Worm (Caenorhabditis elegans) whole organism, L4 larva: ENCODE data around the gene moa-1.

Experiments
- D1046.2 ChIP-seq: fragments of 200-800 bp; sonication (Bioruptor generic); IDR thresholded peaks from 2 replicates; pipeline ENCODE4 v1.3.6; 2022; ENCODE audit warnings: missing genetic modification characterization, missing compliant biosample characterization
- Y5F2A.4 ChIP-seq: fragments of 200-800 bp; sonication (Bioruptor generic); optimal IDR thresholded peaks from 2 replicates; lab custom pipeline; 2018; ENCODE audit warnings: mild to moderate bottlenecking, missing genetic modification characterization, missing compliant biosample characterization
- Y75B8A.6 ChIP-seq: fragments of 200-800 bp; sonication (Bioruptor generic); IDR thresholded peaks from 2 replicates; pipeline ENCODE4 v1.3.6; 2022; ENCODE audit warnings: missing genetic modification reagents, missing genetic modification characterization, missing compliant biosample characterization
- aha-1 ChIP-seq: fragments of 150-350 bp; peaks from one replicate; lab custom pipeline; 2014; ENCODE audit warnings: missing biosample characterization, missing genetic modification characterization
- ceh-20 ChIP-seq: fragments of 200-800 bp; sonication (Bioruptor generic); IDR thresholded peaks from 2 replicates; pipeline ENCODE4 v1.3.6; 2022; ENCODE audit warnings: missing genetic modification reagents, missing genetic modification characterization, missing compliant biosample characterization
- ceh-28 ChIP-seq: fragments of 150-350 bp; optimal IDR thresholded peaks from 2 replicates; lab custom pipeline; 2014; ENCODE audit warnings: missing biosample characterization, missing genetic modification reagents, missing genetic modification characterization
- daf-19 ChIP-seq: fragments of 200-800 bp; sonication (Bioruptor generic); conservative IDR thresholded peaks from 2 replicates; pipeline ENCODE4 v1.3.6; 2022; ENCODE audit warnings: missing genetic modification characterization, missing compliant biosample characterization
- dmd-6 ChIP-seq: fragments of 200-800 bp; sonication (Bioruptor generic); IDR thresholded peaks from 2 replicates; pipeline ENCODE4 v1.3.6; 2022; ENCODE audit warnings: missing genetic modification reagents, missing genetic modification characterization, missing compliant biosample characterization
- dmd-8 ChIP-seq: fragments of 200-800 bp; sonication (Bioruptor generic); IDR thresholded peaks from 2 replicates; pipeline ENCODE4 v1.3.6; 2022; ENCODE audit warnings: missing genetic modification characterization, missing compliant biosample characterization
- dpl-1 ChIP-seq: fragments of 150-350 bp; optimal IDR thresholded peaks from 2 replicates; lab custom pipeline; 2014; ENCODE audit warnings: missing biosample characterization, missing genetic modification reagents, missing genetic modification characterization
- dve-1 ChIP-seq: sonication (generic microtip); optimal IDR thresholded peaks from 2 replicates; lab custom pipeline; 2017; ENCODE audit warnings: antibody characterized with exemption, mild to moderate bottlenecking, missing genetic modification characterization, missing compliant biosample characterization; ENCODE audit not compliant: insufficient read depth
- egl-27 ChIP-seq: sonication (generic microtip); optimal IDR thresholded peaks from 3 replicates; lab custom pipeline; 2017; ENCODE audit warnings: missing biosample characterization, missing genetic modification reagents, missing genetic modification characterization
- egl-43 ChIP-seq: fragments of 200-800 bp; sonication (Bioruptor generic); IDR thresholded peaks from 2 replicates; pipeline ENCODE4 v1.3.6; 2022; ENCODE audit warnings: missing genetic modification reagents, missing genetic modification characterization, missing compliant biosample characterization
- fkh-10 ChIP-seq: fragments of 150-350 bp; optimal IDR thresholded peaks from 2 replicates; lab custom pipeline; 2014; ENCODE audit warnings: missing biosample characterization, missing genetic modification reagents, missing genetic modification characterization
- gei-8 ChIP-seq: fragments of 200-800 bp; sonication (Bioruptor generic); optimal IDR thresholded peaks from 2 replicates; lab custom pipeline; 2018; ENCODE audit warnings: mild to moderate bottlenecking, missing genetic modification characterization, missing compliant biosample characterization
- hlh-11 ChIP-seq: fragments of 200-800 bp; sonication (Bioruptor generic); optimal IDR thresholded peaks from 2 replicates; lab custom pipeline; 2018; ENCODE audit warnings: mild to moderate bottlenecking, missing genetic modification characterization, missing compliant biosample characterization
- hlh-30 ChIP-seq: sonication (generic microtip); optimal IDR thresholded peaks from 2 replicates; lab custom pipeline; 2017; ENCODE audit warnings: antibody characterized with exemption, mild to moderate bottlenecking, missing genetic modification characterization, missing compliant biosample characterization; ENCODE audit not compliant: insufficient read depth
- lim-7 ChIP-seq: fragments of 200-800 bp; sonication (Bioruptor generic); IDR thresholded peaks from 2 replicates; pipeline ENCODE4 v1.3.6; 2022; ENCODE audit warnings: missing genetic modification characterization, missing compliant biosample characterization
- lin-15B ChIP-seq: fragments of 150-350 bp; sonication (generic microtip); optimal IDR thresholded peaks from 3 replicates; lab custom pipeline; 2014; ENCODE audit warnings: missing biosample characterization, missing genetic modification characterization
- lin-38 ChIP-seq: fragments of 200-800 bp; sonication (Bioruptor generic); IDR thresholded peaks from 2 replicates; pipeline ENCODE4 v1.3.6; 2022; ENCODE audit warnings: missing genetic modification reagents, missing genetic modification characterization, missing compliant biosample characterization
- lir-3 ChIP-seq: sonication (generic microtip); optimal IDR thresholded peaks from 2 replicates; lab custom pipeline; 2016; ENCODE audit warnings: mild to moderate bottlenecking, missing genetic modification characterization, missing compliant biosample characterization
- madf-9 ChIP-seq: fragments of 200-800 bp; sonication (Bioruptor generic); conservative IDR thresholded peaks from 2 replicates; pipeline ENCODE4 v1.3.6; 2022; ENCODE audit warnings: missing genetic modification reagents, missing genetic modification characterization, missing compliant biosample characterization
- mes-2 ChIP-seq: sonication (generic microtip); optimal IDR thresholded peaks from 2 replicates; lab custom pipeline; 2016; ENCODE audit warnings: missing genotype, mild to moderate bottlenecking, missing genetic modification characterization, missing compliant biosample characterization; ENCODE audit not compliant: poor library complexity, severe bottlenecking
- mxl-3 ChIP-seq: fragments of 200-800 bp; sonication (Bioruptor generic); optimal IDR thresholded peaks from 2 replicates; lab custom pipeline; 2018; ENCODE audit warnings: mild to moderate bottlenecking, missing genetic modification characterization, missing compliant biosample characterization
- nhr-10 ChIP-seq: fragments of 150-350 bp; optimal IDR thresholded peaks from 2 replicates; lab custom pipeline; 2014; ENCODE audit warnings: missing biosample characterization, missing genetic modification characterization
- nhr-102 ChIP-seq: sonication (generic microtip); optimal IDR thresholded peaks from 2 replicates; lab custom pipeline; 2016; ENCODE audit warnings: mild to moderate bottlenecking, missing genetic modification characterization, moderate library complexity, missing compliant biosample characterization
- nhr-11 ChIP-seq: fragments of 150-350 bp; optimal IDR thresholded peaks from 2 replicates; lab custom pipeline; 2014; ENCODE audit warnings: missing biosample characterization, missing genetic modification characterization
- nhr-28 ChIP-seq: fragments of 150-350 bp; optimal IDR thresholded peaks from 2 replicates; lab custom pipeline; 2014; ENCODE audit warnings: missing biosample characterization, missing genetic modification characterization
- nhr-42 ChIP-seq: fragments of 200-800 bp; sonication (Bioruptor generic); IDR thresholded peaks from 2 replicates; pipeline ENCODE4 v1.3.6; 2022; ENCODE audit warnings: missing genetic modification characterization, missing compliant biosample characterization
- nhr-48 ChIP-seq: sonication (generic microtip); optimal IDR thresholded peaks from 2 replicates; lab custom pipeline; 2016; ENCODE audit warnings: mild to moderate bottlenecking, missing genetic modification characterization, missing compliant biosample characterization
- pha-4 ChIP-seq, 2 experiments: fragments of 150-350 bp in 1 of 2; fragments of 200-800 bp in 1 of 2; sonication (Bioruptor generic) in 1 of 2; IDR thresholded peaks in 1 of 2; optimal IDR thresholded peaks in 1 of 2; 2 replicates each; pipeline versions ENCODE4 v1.3.6 to Lab custom; 2014 to 2022; ENCODE audit warnings: missing genetic modification characterization in 2 of 2, missing genetic modification reagents in 2 of 2, missing biosample characterization in 1 of 2, missing compliant biosample characterization in 1 of 2
- pqm-1 ChIP-seq: sonication (generic microtip); optimal IDR thresholded peaks from 2 replicates; lab custom pipeline; 2017; ENCODE audit warnings: missing biosample characterization, missing genetic modification characterization
- set-16 ChIP-seq: fragments of 200-800 bp; sonication (Bioruptor generic); IDR thresholded peaks from 2 replicates; pipeline ENCODE4 v1.3.6; 2022; ENCODE audit warnings: missing genetic modification reagents, missing genetic modification characterization, missing compliant biosample characterization
- skn-1 ChIP-seq: fragments of 150-350 bp; optimal IDR thresholded peaks from 2 replicates; lab custom pipeline; 2014; ENCODE audit warnings: missing biosample characterization, missing genetic modification characterization
- snpc-1.2 ChIP-seq: fragments of 200-800 bp; sonication (Bioruptor generic); IDR thresholded peaks from 2 replicates; pipeline ENCODE4 v1.3.6; 2022; ENCODE audit warnings: missing genetic modification reagents, missing genetic modification characterization, missing compliant biosample characterization
- tra-1 ChIP-seq: fragments of 200-800 bp; sonication (Bioruptor generic); IDR thresholded peaks from 2 replicates; pipeline ENCODE4 v1.3.6; 2022; ENCODE audit warnings: missing genetic modification reagents, missing genetic modification characterization, missing compliant biosample characterization
- unc-62 ChIP-seq, 3 experiments: fragments of 150-350 bp in 1 of 3; sonication (generic microtip); optimal IDR thresholded peaks in 2 of 3; peaks in 1 of 3; 1 replicate in 1 of 3; 2 replicates in 2 of 3; lab custom pipeline; 2014 to 2017; ENCODE audit warnings: missing biosample characterization in 3 of 3, missing genetic modification characterization in 3 of 3, missing genetic modification reagents in 3 of 3, missing genotype in 1 of 3
- vab-7 ChIP-seq: fragments of 200-800 bp; sonication (Bioruptor generic); IDR thresholded peaks from 2 replicates; pipeline ENCODE4 v1.3.6; 2022; ENCODE audit warnings: missing genetic modification reagents, missing genetic modification characterization, missing compliant biosample characterization
- zfp-3 ChIP-seq: fragments of 200-800 bp; sonication (Bioruptor generic); conservative IDR thresholded peaks from 2 replicates; pipeline ENCODE4 v1.3.6; 2022; ENCODE audit warnings: missing genetic modification reagents, missing genetic modification characterization, missing compliant biosample characterization
- zip-2 ChIP-seq: fragments of 150-350 bp; optimal IDR thresholded peaks from 2 replicates; lab custom pipeline; 2014; ENCODE audit warnings: missing biosample characterization, missing genetic modification characterization

Gene moa-1

DNA sequence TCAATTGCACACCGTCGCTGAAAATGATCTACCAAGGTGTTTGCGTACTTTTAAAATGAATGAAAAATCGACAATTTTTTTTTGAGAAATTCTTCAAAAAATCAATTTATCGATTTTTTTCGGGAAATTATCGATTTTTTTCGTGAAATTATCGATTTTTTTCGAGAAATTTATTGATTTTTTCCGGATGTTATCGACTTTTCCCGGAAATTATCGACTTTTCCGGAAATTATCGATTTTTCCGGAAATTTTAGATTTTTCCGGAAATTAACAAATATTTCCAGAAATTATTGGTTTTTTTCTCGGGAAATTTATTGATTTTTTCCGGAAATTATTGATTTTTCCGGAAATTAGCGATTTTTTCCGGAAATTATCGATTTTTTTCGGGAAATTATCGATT is 4.5 kb downstream of the moa-1 start:
- TF ChIP-seq ceh-28 (tag; lab: Kevin White, UChicago) = peak; percentile 83

DNA sequence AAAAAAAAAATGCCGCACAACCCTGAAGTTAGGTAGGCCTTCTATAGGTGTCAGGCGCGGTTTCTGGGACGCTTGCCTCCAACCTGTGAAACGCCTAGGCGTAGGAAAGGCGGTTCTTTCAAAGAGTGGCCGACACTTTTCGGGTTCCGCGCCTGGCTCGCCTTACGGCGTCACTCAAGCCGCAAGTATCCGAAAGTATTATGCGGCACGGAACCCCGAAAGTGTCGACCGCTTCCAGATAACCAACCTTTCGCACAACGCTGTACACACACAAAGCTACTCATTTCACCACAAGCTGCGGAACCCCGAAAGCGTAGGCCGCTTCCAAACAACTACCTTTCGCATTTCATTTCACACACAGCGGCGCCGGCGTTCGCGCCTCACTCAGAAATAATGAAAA is 6.6 kb downstream of the moa-1 start:
- no peak for TF ChIP-seq lin-15B (tag; lab: Kevin White, UChicago)
- no peak for TF ChIP-seq Y5F2A.4 (GFP tag; lab: Kevin White, UChicago)
- TF ChIP-seq madf-9 (GFP tag; lab: Robert Waterston, UW) = no peak
- no peak for TF ChIP-seq nhr-11
- TF ChIP-seq egl-43 (GFP tag; lab: Robert Waterston, UW) = 0 out of 2 replicates have a peak, but pooled peaks have one; percentile 27
- no peak for TF ChIP-seq egl-27 (tag; lab: Kevin White, UChicago)
- TF ChIP-seq set-16 = peak; percentile 36; the same call in 1 of the 2 replicates
- TF ChIP-seq lim-7 (GFP tag; lab: Robert Waterston, UW) = 0 out of 2 replicates have a peak, but pooled peaks have one; percentile 56
- no peak for TF ChIP-seq dmd-8 (GFP tag; lab: Robert Waterston, UW)
- no peak for TF ChIP-seq D1046.2 (GFP tag; lab: Robert Waterston, UW)

DNA sequence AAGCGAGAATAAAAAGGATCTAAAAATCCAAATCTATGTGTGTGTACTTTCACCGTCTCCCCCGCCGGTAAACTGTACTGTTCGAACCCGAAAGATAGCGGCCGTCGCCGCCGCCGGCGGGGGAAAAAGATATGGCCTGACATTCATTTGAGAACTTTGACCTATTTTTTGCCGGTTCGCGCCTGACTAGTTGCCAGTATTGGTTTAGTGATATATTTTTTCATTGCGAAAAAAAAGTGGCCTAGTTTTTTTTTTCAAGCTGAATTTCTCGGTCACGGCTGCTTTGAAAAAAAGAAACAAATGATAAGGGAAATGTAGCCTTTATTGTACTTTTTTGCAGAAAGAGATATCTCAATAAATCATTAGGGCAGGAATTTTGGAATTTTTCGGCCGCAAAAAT is 7.2 kb downstream of the moa-1 start:
- TF ChIP-seq mes-2 (peak; percentile 10), nhr-28 (peak; percentile 43), zip-2 (tag; lab: Kevin White, UChicago) (no peak), dmd-6 (GFP tag; lab: Robert Waterston, UW) (peak; percentile 56), hlh-11 (tag; lab: Kevin White, UChicago) (peak; percentile 3), nhr-48 (tag; lab: Kevin White, UChicago) (no peak), pqm-1 (peak; percentile 10)

ce11 chrIII:1961895-1962506 is 7.7 kb downstream of the moa-1 start, which contains the start of gene mboa-6:
TSS of gene mboa-6 (minus strand) at chrIII:1961945.
- no peak for TF ChIP-seq skn-1
- TF ChIP-seq aha-1 (tag; lab: Kevin White, UChicago) = peak; percentile 52
- peak; percentile 32 for TF ChIP-seq dpl-1
- TF ChIP-seq, all 104 proteins: peak for 2

ce11 chrIII:1955520-1956095 is 14.1 kb downstream of the moa-1 start:
- TF ChIP-seq ceh-28 (tag; lab: Kevin White, UChicago) (peak; percentile 97), unc-62 (GFP tag; optimal IDR thresholded peaks at IDR 0.05 in 1 of 2; lab: Kevin White, UChicago) (no peak), unc-62 (tag; optimal IDR thresholded peaks at IDR 0.05; lab: Kevin White, UChicago) (no peak), gei-8 (GFP tag; lab: Kevin White, UChicago) (no peak), lin-38 (GFP tag; lab: Robert Waterston, UW) (no peak), hlh-30 (tag; lab: Kevin White, UChicago) (no peak), set-16 (no peak), nhr-11 (no peak)

- peak; percentile 9 for TF ChIP-seq dve-1 (tag; lab: Kevin White, UChicago)
- TF ChIP-seq nhr-102 = peak; percentile 25
- TF ChIP-seq vab-7 = no peak
- no peak for TF ChIP-seq fkh-10
- no peak for TF ChIP-seq lir-3
- TF ChIP-seq Y75B8A.6 (GFP tag; lab: Robert Waterston, UW) = no peak
- no peak for TF ChIP-seq daf-19 (GFP tag; lab: Robert Waterston, UW)
- TF ChIP-seq tra-1 = peak; percentile 41; the same call in 1 of the 2 replicates
- 0 out of 2 replicates have a peak, but pooled peaks have one; percentile 49 for TF ChIP-seq pha-4 (GFP tag; IDR thresholded peaks at IDR 0.05; lab: Robert Waterston, UW)
- TF ChIP-seq pha-4 (tag; optimal IDR thresholded peaks at IDR 0.05; lab: Kevin White, UChicago) = no peak
- no peak for TF ChIP-seq nhr-10 (tag; lab: Kevin White, UChicago)
- TF ChIP-seq zfp-3 = peak; percentile 45; the same call in 1 of the 2 replicates
- TF ChIP-seq D1046.2 (GFP tag; lab: Robert Waterston, UW) = peak; percentile 61; the same call in 1 of the 2 replicates
- peak; percentile 39; the same call in 1 of the 2 replicates for TF ChIP-seq snpc-1.2 (GFP tag; lab: Robert Waterston, UW)
- 0 out of 2 replicates have a peak, but pooled peaks have one; percentile 60 for TF ChIP-seq nhr-42 (GFP tag; lab: Robert Waterston, UW)
- TF ChIP-seq ceh-20 (GFP tag; lab: Robert Waterston, UW) = no peak
- no peak for TF ChIP-seq mxl-3 (GFP tag; lab: Kevin White, UChicago)
Observed at ce11 chrIII:1951388-1951787, 18.3 kb downstream of the moa-1 start, which contains the start of gene F53A3.7. TSS of gene F53A3.7 (plus strand) at chrIII:1951526.
